Worm (Caenorhabditis elegans): ENCODE data around the gene zfp-1.

zfp-1 gene

ce11 chrIII:8785426-8785825 is 5.9 kb upstream of the zfp-1 start:
- no peak for TF ChIP-seq ama-1 (optimal IDR thresholded peaks at IDR 0.05)
- peak; percentile 45 for TF ChIP-seq unc-130 (tag; optimal IDR thresholded peaks at IDR 0.05)
- TF ChIP-seq nhr-76 (tag; optimal IDR thresholded peaks at IDR 0.05) = no peak
- peak; percentile 7 for TF ChIP-seq fkh-10 (GFP tag; optimal IDR thresholded peaks at IDR 0.05)
- no peak for TF ChIP-seq nhr-90 (tag; optimal IDR thresholded peaks at IDR 0.05; ENCODE audit: poor library complexity)
- TF ChIP-seq Y116A8C.19 (tag; optimal IDR thresholded peaks at IDR 0.05; ENCODE audit: borderline replicate concordance) = no peak
- peak; percentile 42 for TF ChIP-seq lin-13 (GFP tag; optimal IDR thresholded peaks at IDR 0.05)
- no peak for TF ChIP-seq hlh-17 (GFP tag; optimal IDR thresholded peaks at IDR 0.05; ENCODE audit: borderline replicate concordance)
- peak; percentile 39 for TF ChIP-seq egl-13 (tag; optimal IDR thresholded peaks at IDR 0.05)
- TF ChIP-seq C04F5.9 (tag; optimal IDR thresholded peaks at IDR 0.05) = no peak
- TF ChIP-seq nhr-237 (tag; optimal IDR thresholded peaks at IDR 0.05) = no peak
- TF ChIP-seq ceh-82 (tag; optimal IDR thresholded peaks at IDR 0.05) = peak in 2 of 3 experiments; percentile 16 to 54
- no peak for TF ChIP-seq F16B12.6 (tag; optimal IDR thresholded peaks at IDR 0.05)
- no peak for TF ChIP-seq unc-86 (tag; optimal IDR thresholded peaks at IDR 0.05)
- no peak for TF ChIP-seq unc-62 (GFP tag; optimal IDR thresholded peaks at IDR 0.05)
- no peak for TF ChIP-seq grh-1 (GFP tag; IDR thresholded peaks at IDR 0.05)
- TF ChIP-seq snpc-4 (tag; optimal IDR thresholded peaks at IDR 0.05) = peak; percentile 0
- TF ChIP-seq zip-4 (GFP tag; optimal IDR thresholded peaks at IDR 0.05) = no peak
- peak; percentile 54 for TF ChIP-seq irx-1 (tag; optimal IDR thresholded peaks at IDR 0.05)
- no peak for TF ChIP-seq elt-3 (tag; optimal IDR thresholded peaks at IDR 0.05)
- TF ChIP-seq lin-35 (GFP tag; optimal IDR thresholded peaks at IDR 0.05) = peak; percentile 48 to 62
- TF ChIP-seq nhr-84 (tag; optimal IDR thresholded peaks at IDR 0.05) = no peak
- TF ChIP-seq unc-30 (tag; optimal IDR thresholded peaks at IDR 0.05) = no peak
- no peak for TF ChIP-seq ceh-8 (GFP tag; optimal IDR thresholded peaks at IDR 0.05)
- no peak for TF ChIP-seq aha-1 (tag; optimal IDR thresholded peaks at IDR 0.05)
- TF ChIP-seq pax-3 (tag; optimal IDR thresholded peaks at IDR 0.05) = peak; percentile 67
- peak; percentile 44 for TF ChIP-seq skn-1 (tag; optimal IDR thresholded peaks at IDR 0.05)
- TF ChIP-seq mdl-1 (tag; optimal IDR thresholded peaks at IDR 0.05) = peak in 1 of 2 experiments; percentile 96
- peak; percentile 58; the same call in 1 of the 2 replicates for TF ChIP-seq nhr-19 (GFP tag; conservative IDR thresholded peaks at IDR 0.05)
- peak; percentile 36 for TF ChIP-seq elt-2 (tag; optimal IDR thresholded peaks at IDR 0.05)
- no peak for TF ChIP-seq ztf-4 (tag; optimal IDR thresholded peaks at IDR 0.05)
- TF ChIP-seq dsc-1 (tag; optimal IDR thresholded peaks at IDR 0.05) = peak; percentile 51
- TF ChIP-seq mab-9 (GFP tag; IDR thresholded peaks at IDR 0.05) = no peak
- no peak for TF ChIP-seq ceh-63 (GFP tag; optimal IDR thresholded peaks at IDR 0.05)
- no peak for TF ChIP-seq C34B4.2 (tag; optimal IDR thresholded peaks at IDR 0.05)
- TF ChIP-seq nhr-47 (tag; optimal IDR thresholded peaks at IDR 0.05) = peak; percentile 66
- peak; percentile 59 for TF ChIP-seq mep-1 (tag; optimal IDR thresholded peaks at IDR 0.05)
- peak; percentile 27 for TF ChIP-seq xbp-1 (tag; optimal IDR thresholded peaks at IDR 0.05)
- no peak for TF ChIP-seq mef-2 (tag; optimal IDR thresholded peaks at IDR 0.05)
- TF ChIP-seq ceh-90 (tag; optimal IDR thresholded peaks at IDR 0.05) = no peak
- no peak for TF ChIP-seq nhr-85 (tag)
- TF ChIP-seq nhr-77 (tag; optimal IDR thresholded peaks at IDR 0.05) = peak; percentile 32
- peak; percentile 81 for TF ChIP-seq fkh-8 (tag; optimal IDR thresholded peaks at IDR 0.05)
- TF ChIP-seq aly-2 (tag; optimal IDR thresholded peaks at IDR 0.05) = no peak
- no peak for TF ChIP-seq fkh-4 (tag; optimal IDR thresholded peaks at IDR 0.05; ENCODE audit: borderline replicate concordance)
- peak; percentile 26 for TF ChIP-seq sup-37 (GFP tag; optimal IDR thresholded peaks at IDR 0.05)
- no peak for TF ChIP-seq ztf-11 (tag; optimal IDR thresholded peaks at IDR 0.05)
- no peak for TF ChIP-seq alr-1 (tag; optimal IDR thresholded peaks at IDR 0.05; ENCODE audit: borderline replicate concordance)
- TF ChIP-seq ets-5 (GFP tag; IDR thresholded peaks at IDR 0.05) = no peak
- TF ChIP-seq blmp-1 (tag; optimal IDR thresholded peaks at IDR 0.05) = no peak
- TF ChIP-seq nhr-28 (tag; optimal IDR thresholded peaks at IDR 0.05) = no peak
- TF ChIP-seq swsn-7 (tag; optimal IDR thresholded peaks at IDR 0.05) = peak; percentile 41
- TF ChIP-seq hlh-4 (tag; optimal IDR thresholded peaks at IDR 0.05) = no peak
- TF ChIP-seq lir-3 (tag; optimal IDR thresholded peaks at IDR 0.05; ENCODE audit: poor library complexity) = no peak
